Worm (Caenorhabditis elegans) whole organism, L4 larva: ENCODE measurements around the gene crb-3.

Experiments used
- daf-16 ChIP-seq, 3 experiments: sonication (generic microtip); optimal IDR thresholded peaks; 2 replicates each; lab custom pipeline; 2016 to 2017; ENCODE audit warnings: missing genetic modification characterization in 3 of 3, missing genetic modification reagents in 3 of 3, mild to moderate bottlenecking in 2 of 3, missing compliant biosample characterization in 2 of 3, missing biosample characterization in 1 of 3, moderate library complexity in 1 of 3
- nhr-28 ChIP-seq: fragments of 150-350 bp; optimal IDR thresholded peaks from 2 replicates; lab custom pipeline; 2014; ENCODE audit warnings: missing biosample characterization, missing genetic modification characterization
- pha-4 ChIP-seq, 2 experiments: fragments of 150-350 bp in 1 of 2; fragments of 200-800 bp in 1 of 2; sonication (Bioruptor generic) in 1 of 2; IDR thresholded peaks in 1 of 2; optimal IDR thresholded peaks in 1 of 2; 2 replicates each; pipeline versions ENCODE4 v1.3.6 to Lab custom; 2014 to 2022; ENCODE audit warnings: missing genetic modification characterization in 2 of 2, missing genetic modification reagents in 2 of 2, missing biosample characterization in 1 of 2, missing compliant biosample characterization in 1 of 2
- snpc-4 ChIP-seq: fragments of 150-350 bp; optimal IDR thresholded peaks from 2 replicates; lab custom pipeline; 2014; ENCODE audit warnings: missing biosample characterization, missing genetic modification characterization
- spr-3 ChIP-seq: fragments of 200-800 bp; sonication (Bioruptor generic); optimal IDR thresholded peaks from 2 replicates; lab custom pipeline; 2018; ENCODE audit warnings: mild to moderate bottlenecking, missing genetic modification characterization, missing compliant biosample characterization
- zfp-3 ChIP-seq: fragments of 200-800 bp; sonication (Bioruptor generic); conservative IDR thresholded peaks from 2 replicates; pipeline ENCODE4 v1.3.6; 2022; ENCODE audit warnings: missing genetic modification reagents, missing genetic modification characterization, missing compliant biosample characterization
- ztf-11 ChIP-seq: fragments of 150-350 bp; optimal IDR thresholded peaks from 2 replicates; lab custom pipeline; 2014; ENCODE audit warnings: missing biosample characterization, missing genetic modification characterization

ce11 chrX:9225273-9225672 is 21.7 kb downstream of the crb-3 start:
- TF ChIP-seq snpc-4 (tag; lab: Kevin White, UChicago) (no peak), zfp-3 (no peak), ztf-11 (tag; lab: Kevin White, UChicago) (no peak), spr-3 (GFP tag; lab: Kevin White, UChicago) (no peak), nhr-28 (tag; lab: Kevin White, UChicago) (peak; percentile 63), pha-4 (GFP tag; IDR thresholded peaks at IDR 0.05; lab: Robert Waterston, UW) (no peak; the same call in 1 of the 2 replicates), pha-4 (tag; optimal IDR thresholded peaks at IDR 0.05; lab: Kevin White, UChicago) (no peak), daf-16 (GFP tag; optimal IDR thresholded peaks at IDR 0.05; lab: Kevin White, UChicago) (no peak), daf-16 (tag; optimal IDR thresholded peaks at IDR 0.05; lab: Kevin White, UChicago) (peak; percentile 44)
